Worm (Caenorhabditis elegans) whole organism, L4 larva: ENCODE results near the gene F40F8.5.

Experiments used
- ZK337.2 ChIP-seq: fragments of 200-800 bp; sonication (Bioruptor generic); IDR thresholded peaks from 2 replicates; pipeline ENCODE4 v1.3.6; 2022; ENCODE audit warnings: missing genetic modification reagents, missing genetic modification characterization, missing compliant biosample characterization
- cey-2 ChIP-seq: sonication (generic microtip); optimal IDR thresholded peaks from 3 replicates; lab custom pipeline; 2017; ENCODE audit warnings: missing genetic modification characterization, mild to moderate bottlenecking, missing compliant biosample characterization, antibody characterized with exemption, borderline replicate concordance; ENCODE audit not compliant: insufficient read depth
- dpl-1 ChIP-seq: fragments of 150-350 bp; optimal IDR thresholded peaks from 2 replicates; lab custom pipeline; 2014; ENCODE audit warnings: missing biosample characterization, missing genetic modification reagents, missing genetic modification characterization
- egl-27 ChIP-seq: sonication (generic microtip); optimal IDR thresholded peaks from 3 replicates; lab custom pipeline; 2017; ENCODE audit warnings: missing biosample characterization, missing genetic modification reagents, missing genetic modification characterization
- jun-1 ChIP-seq: fragments of 150-350 bp; optimal IDR thresholded peaks from 2 replicates; lab custom pipeline; 2014; ENCODE audit warnings: missing biosample characterization, missing genetic modification reagents, missing genetic modification characterization
- mes-2 ChIP-seq: sonication (generic microtip); optimal IDR thresholded peaks from 2 replicates; lab custom pipeline; 2016; ENCODE audit warnings: missing genotype, mild to moderate bottlenecking, missing genetic modification characterization, missing compliant biosample characterization; ENCODE audit not compliant: poor library complexity, severe bottlenecking
- nhr-237 ChIP-seq: sonication (generic microtip); optimal IDR thresholded peaks from 2 replicates; lab custom pipeline; 2017; ENCODE audit warnings: missing biosample characterization, missing genetic modification characterization
- nhr-77 ChIP-seq: fragments of 150-350 bp; optimal IDR thresholded peaks from 2 replicates; lab custom pipeline; 2014; ENCODE audit warnings: missing biosample characterization, missing genetic modification characterization
- pha-4 ChIP-seq, 2 experiments: fragments of 150-350 bp in 1 of 2; fragments of 200-800 bp in 1 of 2; sonication (Bioruptor generic) in 1 of 2; IDR thresholded peaks in 1 of 2; optimal IDR thresholded peaks in 1 of 2; 2 replicates each; pipeline versions ENCODE4 v1.3.6 to Lab custom; 2014 to 2022; ENCODE audit warnings: missing genetic modification characterization in 2 of 2, missing genetic modification reagents in 2 of 2, missing biosample characterization in 1 of 2, missing compliant biosample characterization in 1 of 2
- snpc-4 ChIP-seq: fragments of 150-350 bp; optimal IDR thresholded peaks from 2 replicates; lab custom pipeline; 2014; ENCODE audit warnings: missing biosample characterization, missing genetic modification characterization
- tra-1 ChIP-seq: fragments of 200-800 bp; sonication (Bioruptor generic); IDR thresholded peaks from 2 replicates; pipeline ENCODE4 v1.3.6; 2022; ENCODE audit warnings: missing genetic modification reagents, missing genetic modification characterization, missing compliant biosample characterization
- unc-130 ChIP-seq: sonication (generic microtip); optimal IDR thresholded peaks from 2 replicates; lab custom pipeline; 2016; ENCODE audit warnings: missing genetic modification reagents, missing genetic modification characterization, missing compliant biosample characterization

DNA sequence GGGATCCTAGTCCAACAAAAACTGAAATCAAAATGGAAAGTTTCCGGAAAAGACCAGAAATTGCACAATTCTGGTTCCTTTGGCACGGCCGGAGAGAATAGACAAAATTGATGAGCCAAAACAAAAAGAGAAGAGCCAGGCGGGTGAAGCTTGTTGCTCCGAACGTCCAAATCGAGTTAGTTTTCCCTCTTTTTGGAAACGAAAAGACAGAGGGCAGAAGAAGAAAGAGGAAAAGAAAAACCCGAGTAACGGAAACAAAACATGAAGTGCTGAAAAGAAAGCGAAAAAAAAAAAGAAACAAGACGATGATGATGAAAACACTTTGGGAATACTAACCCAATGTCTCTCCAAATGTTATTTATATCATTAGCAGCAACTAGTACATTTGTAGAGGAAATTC is 43.2 kb downstream of the F40F8.5 start:
- TF ChIP-seq ZK337.2 (GFP tag; lab: Robert Waterston, UW) (no peak), snpc-4 (tag; lab: Kevin White, UChicago) (no peak), egl-27 (tag; lab: Kevin White, UChicago) (no peak), pha-4 (GFP tag; IDR thresholded peaks at IDR 0.05; lab: Robert Waterston, UW) (no peak), pha-4 (tag; optimal IDR thresholded peaks at IDR 0.05; lab: Kevin White, UChicago) (no peak), unc-130 (GFP tag; lab: Kevin White, UChicago) (no peak), tra-1 (GFP tag; lab: Robert Waterston, UW) (no peak), nhr-237 (no peak), cey-2 (tag; lab: Kevin White, UChicago) (no peak), mes-2 (no peak), jun-1 (tag; lab: Kevin White, UChicago) (no peak), nhr-77 (tag; lab: Kevin White, UChicago) (no peak), dpl-1 (no peak)
